Worm (Caenorhabditis elegans) whole organism, L4 larva: ENCODE measurements around the gene T13H10.2.

Source experiments
- R02D3.7 ChIP-seq: fragments of 150-350 bp; sonication (generic microtip); optimal IDR thresholded peaks from 3 replicates; lab custom pipeline; 2014; ENCODE audit warnings: missing biosample characterization, missing genetic modification characterization
- ZK546.5 ChIP-seq, 2 experiments: sonication (generic microtip); optimal IDR thresholded peaks; 2 replicates each; lab custom pipeline; 2017; ENCODE audit warnings: missing biosample characterization in 2 of 2, missing genetic modification characterization in 2 of 2
- hlh-30 ChIP-seq: sonication (generic microtip); optimal IDR thresholded peaks from 2 replicates; lab custom pipeline; 2017; ENCODE audit warnings: antibody characterized with exemption, mild to moderate bottlenecking, missing genetic modification characterization, missing compliant biosample characterization; ENCODE audit not compliant: insufficient read depth
- jun-1 ChIP-seq: fragments of 150-350 bp; optimal IDR thresholded peaks from 2 replicates; lab custom pipeline; 2014; ENCODE audit warnings: missing biosample characterization, missing genetic modification reagents, missing genetic modification characterization
- lin-15B ChIP-seq: fragments of 150-350 bp; sonication (generic microtip); optimal IDR thresholded peaks from 3 replicates; lab custom pipeline; 2014; ENCODE audit warnings: missing biosample characterization, missing genetic modification characterization
- mdl-1 ChIP-seq, 2 experiments: fragments of 150-350 bp in 1 of 2; sonication (generic microtip) in 1 of 2; optimal IDR thresholded peaks; 2 replicates each; lab custom pipeline; 2014 to 2017; ENCODE audit warnings: missing biosample characterization in 2 of 2, missing genetic modification characterization in 2 of 2
- mdt-29 ChIP-seq: fragments of 200-800 bp; sonication (Bioruptor generic); IDR thresholded peaks from 2 replicates; pipeline ENCODE4 v1.3.6; 2022; ENCODE audit warnings: missing genetic modification reagents, missing genetic modification characterization, missing compliant biosample characterization
- mes-2 ChIP-seq: sonication (generic microtip); optimal IDR thresholded peaks from 2 replicates; lab custom pipeline; 2016; ENCODE audit warnings: missing genotype, mild to moderate bottlenecking, missing genetic modification characterization, missing compliant biosample characterization; ENCODE audit not compliant: poor library complexity, severe bottlenecking
- mxl-3 ChIP-seq: fragments of 200-800 bp; sonication (Bioruptor generic); optimal IDR thresholded peaks from 2 replicates; lab custom pipeline; 2018; ENCODE audit warnings: mild to moderate bottlenecking, missing genetic modification characterization, missing compliant biosample characterization
- nhr-102 ChIP-seq: sonication (generic microtip); optimal IDR thresholded peaks from 2 replicates; lab custom pipeline; 2016; ENCODE audit warnings: mild to moderate bottlenecking, missing genetic modification characterization, moderate library complexity, missing compliant biosample characterization
- saeg-2 ChIP-seq: fragments of 200-800 bp; sonication (Bioruptor generic); IDR thresholded peaks from 2 replicates; pipeline ENCODE4 v1.3.6; 2022; ENCODE audit warnings: missing genetic modification reagents, missing genetic modification characterization, missing compliant biosample characterization
- snpc-4 ChIP-seq: fragments of 150-350 bp; optimal IDR thresholded peaks from 2 replicates; lab custom pipeline; 2014; ENCODE audit warnings: missing biosample characterization, missing genetic modification characterization
- vab-7 ChIP-seq: fragments of 200-800 bp; sonication (Bioruptor generic); IDR thresholded peaks from 2 replicates; pipeline ENCODE4 v1.3.6; 2022; ENCODE audit warnings: missing genetic modification reagents, missing genetic modification characterization, missing compliant biosample characterization
- ztf-11 ChIP-seq: fragments of 150-350 bp; optimal IDR thresholded peaks from 2 replicates; lab custom pipeline; 2014; ENCODE audit warnings: missing biosample characterization, missing genetic modification characterization

- no peak for TF ChIP-seq snpc-4
- TF ChIP-seq hlh-30 (tag; lab: Kevin White, UChicago): no peak
- no peak for TF ChIP-seq R02D3.7 (tag; lab: Kevin White, UChicago)
- TF ChIP-seq jun-1 (tag; lab: Kevin White, UChicago): no peak
- TF ChIP-seq ZK546.5 (tag; optimal IDR thresholded peaks at IDR 0.05; lab: Kevin White, UChicago): no peak
- TF ChIP-seq mdl-1 (tag; optimal IDR thresholded peaks at IDR 0.05; lab: Kevin White, UChicago): no peak
- no peak for TF ChIP-seq mes-2 (tag; lab: Kevin White, UChicago)
- no peak for TF ChIP-seq saeg-2
- TF ChIP-seq lin-15B (tag; lab: Kevin White, UChicago): no peak
- TF ChIP-seq vab-7 (GFP tag; lab: Robert Waterston, UW): no peak
- no peak for TF ChIP-seq ztf-11 (tag; lab: Kevin White, UChicago)
- TF ChIP-seq mdt-29 (GFP tag; lab: Robert Waterston, UW): no peak
- TF ChIP-seq nhr-102: no peak
- TF ChIP-seq mxl-3 (GFP tag; lab: Kevin White, UChicago): no peak
Measured at ce11 chrIV:9972629-9973028, 8.6 kb downstream of the T13H10.2 start, which contains the start of the genes C47E12.12 and C47E12.10.
